Fruit fly (Drosophila melanogaster): Measurements from ENCODE around the gene Vm26Aa.

The Vm26Aa gene

DNA sequence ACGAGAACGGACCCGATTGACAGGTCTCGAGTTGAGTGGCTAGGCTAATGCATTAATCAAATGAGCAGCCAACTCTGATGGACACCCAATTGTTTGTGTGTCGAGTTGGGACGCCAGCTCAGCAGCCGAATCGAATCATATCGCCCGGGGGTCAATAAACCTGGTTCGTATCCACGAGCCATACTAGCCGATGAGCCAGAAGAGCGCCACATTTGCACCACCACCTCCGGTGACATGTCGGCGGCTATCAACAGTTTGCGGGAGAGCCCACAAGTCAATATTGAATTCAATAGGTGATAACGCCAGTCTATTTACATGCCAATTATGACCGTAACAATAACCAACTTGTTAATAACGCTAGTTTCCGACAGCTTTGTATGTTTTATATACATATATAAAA lies 14.0 kb upstream of the Vm26Aa start:
- no peak for TF ChIP-seq h (optimal IDR thresholded peaks at IDR 0.05)
- no peak for TF ChIP-seq insv (optimal IDR thresholded peaks at IDR 0.05)
- no peak for TF ChIP-seq Sin3A (optimal IDR thresholded peaks at IDR 0.05)
- no peak for TF ChIP-seq ttk (optimal IDR thresholded peaks at IDR 0.05)
- no peak for TF ChIP-seq psq (optimal IDR thresholded peaks at IDR 0.05)
- no peak for TF ChIP-seq Myc (optimal IDR thresholded peaks at IDR 0.05)

dm6 chr2L:5972588-5973236 lies 12.6 kb upstream of the Vm26Aa start:
- TF ChIP-seq ttk (optimal IDR thresholded peaks at IDR 0.05) (no peak), Myc (optimal IDR thresholded peaks at IDR 0.05) (no peak), insv (optimal IDR thresholded peaks at IDR 0.05) (no peak), Sin3A (optimal IDR thresholded peaks at IDR 0.05) (no peak), h (optimal IDR thresholded peaks at IDR 0.05) (no peak), psq (optimal IDR thresholded peaks at IDR 0.05) (no peak)

dm6 chr2L:5972005-5972404 lies 11.9 kb upstream of the Vm26Aa start:
- TF ChIP-seq insv (optimal IDR thresholded peaks at IDR 0.05), result no peak
- TF ChIP-seq Myc (optimal IDR thresholded peaks at IDR 0.05), result no peak
- TF ChIP-seq ttk (optimal IDR thresholded peaks at IDR 0.05), result no peak
- TF ChIP-seq Sin3A (optimal IDR thresholded peaks at IDR 0.05), result no peak
- TF ChIP-seq h (optimal IDR thresholded peaks at IDR 0.05), result no peak
- no peak for TF ChIP-seq psq (optimal IDR thresholded peaks at IDR 0.05)

DNA sequence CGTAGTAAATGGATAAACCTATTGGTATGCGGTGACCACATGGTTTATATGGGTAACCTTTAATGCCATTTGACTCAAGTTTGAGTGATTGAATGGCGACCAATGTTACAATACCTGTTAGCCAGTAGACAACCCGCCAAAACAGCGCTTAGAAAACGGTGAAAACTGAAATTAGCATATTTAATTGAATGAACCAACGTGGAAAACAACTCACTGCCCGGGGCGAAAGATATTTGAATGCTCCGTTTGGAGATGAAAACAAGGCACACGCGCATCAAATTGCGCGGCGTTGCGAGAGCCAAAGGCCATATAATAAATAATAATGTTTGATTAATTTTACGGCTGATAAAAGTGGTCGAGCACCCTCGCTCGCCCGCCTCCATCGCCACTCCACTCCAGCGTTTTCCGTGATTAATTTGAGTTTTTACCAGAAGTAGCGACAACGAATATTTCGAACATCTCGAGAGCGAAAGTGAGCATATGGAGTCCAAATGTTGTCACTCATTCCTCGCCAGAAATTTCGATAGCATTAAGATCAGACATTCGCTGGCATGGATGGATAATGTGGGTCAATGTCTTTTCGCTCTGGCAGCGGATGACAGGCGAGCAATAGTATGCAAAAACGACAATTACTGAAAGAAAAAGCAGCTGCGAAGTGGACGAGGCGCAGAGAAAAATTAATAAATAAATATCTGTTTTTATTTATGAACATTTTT lies 11.1 kb upstream of the Vm26Aa start:
- TF ChIP-seq psq (optimal IDR thresholded peaks at IDR 0.05), result no peak
- no peak for TF ChIP-seq ttk (optimal IDR thresholded peaks at IDR 0.05)
- TF ChIP-seq h (optimal IDR thresholded peaks at IDR 0.05), result no peak
- TF ChIP-seq Sin3A (optimal IDR thresholded peaks at IDR 0.05), result no peak
- TF ChIP-seq Myc (optimal IDR thresholded peaks at IDR 0.05), result no peak
- no peak for TF ChIP-seq insv (optimal IDR thresholded peaks at IDR 0.05)

- TF ChIP-seq Myc (optimal IDR thresholded peaks at IDR 0.05) (no peak), psq (optimal IDR thresholded peaks at IDR 0.05) (no peak), insv (optimal IDR thresholded peaks at IDR 0.05) (no peak), Sin3A (optimal IDR thresholded peaks at IDR 0.05) (no peak), ttk (optimal IDR thresholded peaks at IDR 0.05) (no peak), h (optimal IDR thresholded peaks at IDR 0.05) (no peak)
These were observed 9.4 kb upstream of the Vm26Aa start, which contains the start of gene Ucp4B for dm6 chr2L:5969559-5969958. Ucp4B (plus strand) TSS chr2L:5969859.

DNA sequence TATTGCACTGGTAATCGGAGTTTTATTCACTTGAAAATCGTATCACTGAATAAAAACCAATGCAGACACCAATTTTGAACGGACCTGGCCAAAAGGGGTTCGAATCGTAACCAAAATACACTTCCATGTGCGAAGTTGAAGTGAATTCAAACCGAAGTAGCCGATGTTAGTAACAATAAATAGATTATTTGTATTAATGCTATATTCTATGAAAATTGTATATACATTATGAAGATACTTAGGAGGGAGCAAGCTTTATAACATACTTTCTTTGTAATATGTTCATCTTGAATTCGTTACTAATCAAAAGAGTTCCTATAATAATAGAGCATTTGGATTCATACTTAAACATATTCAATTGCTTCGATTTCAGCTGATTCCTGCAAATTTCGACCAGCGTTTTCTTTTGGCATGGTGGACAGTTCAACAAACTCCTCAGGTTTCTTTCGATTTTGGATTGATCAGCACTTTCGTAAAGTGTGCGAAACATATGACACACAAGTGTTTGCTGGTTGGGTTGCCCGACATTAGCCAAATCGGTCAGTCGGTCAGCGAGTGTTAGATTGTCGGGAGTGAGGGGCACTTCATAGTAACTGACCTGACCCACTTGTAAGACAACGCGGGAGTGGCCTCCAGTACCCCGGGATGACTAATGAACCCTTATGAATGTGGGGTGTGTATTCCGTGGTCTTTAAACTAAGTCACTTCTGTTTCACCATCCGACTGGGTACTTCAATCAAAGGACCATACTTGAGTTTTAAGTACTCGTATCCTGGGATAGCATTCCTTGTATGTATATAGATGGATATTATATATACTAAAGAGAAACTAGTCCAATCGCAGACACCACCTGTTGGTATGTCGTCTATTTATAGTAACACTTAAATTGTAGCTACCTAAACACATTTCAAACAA lies 7.8 kb upstream of the Vm26Aa start, which contains the start of the genes CG13992 and Ucp4C:
TSS of gene CG13992 (minus strand) at position 51 of the 915 bp plus-strand sequence.
TSS of gene Ucp4C (plus strand) at position 865 of the 915 bp plus-strand sequence.
- no peak for TF ChIP-seq Myc (optimal IDR thresholded peaks at IDR 0.05)
- TF ChIP-seq psq (optimal IDR thresholded peaks at IDR 0.05), result no peak
- no peak for TF ChIP-seq ttk (optimal IDR thresholded peaks at IDR 0.05)
- TF ChIP-seq Sin3A (optimal IDR thresholded peaks at IDR 0.05), result no peak
- no peak for TF ChIP-seq h (optimal IDR thresholded peaks at IDR 0.05)
- no peak for TF ChIP-seq insv (optimal IDR thresholded peaks at IDR 0.05)

DNA sequence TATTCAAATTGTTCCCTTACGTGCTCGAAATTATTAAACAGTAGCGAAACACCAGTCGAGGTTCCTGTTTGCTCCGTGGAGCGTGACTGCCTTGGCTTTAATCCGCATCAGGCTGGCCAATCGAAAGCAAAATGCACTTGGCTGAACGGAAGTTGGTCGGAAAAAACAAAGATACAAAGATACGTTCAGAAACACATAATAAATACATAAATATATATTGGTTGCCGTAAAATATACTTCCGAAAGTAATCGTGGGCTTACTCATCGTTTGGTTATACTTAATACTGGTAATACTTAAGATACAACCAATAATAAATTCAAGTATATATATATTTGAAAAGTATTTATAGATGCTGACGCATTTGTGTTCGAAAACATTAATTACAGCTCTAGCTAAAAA lies 4.7 kb upstream of the Vm26Aa start, which contains the start of gene psd:
TSS of gene psd (minus strand) at position 101 of the 400 bp plus-strand sequence.
- TF ChIP-seq h (optimal IDR thresholded peaks at IDR 0.05) (no peak), Myc (optimal IDR thresholded peaks at IDR 0.05) (no peak), psq (optimal IDR thresholded peaks at IDR 0.05) (no peak), Sin3A (optimal IDR thresholded peaks at IDR 0.05) (no peak), insv (optimal IDR thresholded peaks at IDR 0.05) (no peak), ttk (optimal IDR thresholded peaks at IDR 0.05) (no peak)

- TF ChIP-seq psq (optimal IDR thresholded peaks at IDR 0.05) (no peak), Sin3A (optimal IDR thresholded peaks at IDR 0.05) (no peak), insv (optimal IDR thresholded peaks at IDR 0.05) (no peak), h (optimal IDR thresholded peaks at IDR 0.05) (no peak), Myc (optimal IDR thresholded peaks at IDR 0.05) (no peak), ttk (optimal IDR thresholded peaks at IDR 0.05) (no peak)
These were observed 4.1 kb upstream of the Vm26Aa start for dm6 chr2L:5964211-5964610.

DNA sequence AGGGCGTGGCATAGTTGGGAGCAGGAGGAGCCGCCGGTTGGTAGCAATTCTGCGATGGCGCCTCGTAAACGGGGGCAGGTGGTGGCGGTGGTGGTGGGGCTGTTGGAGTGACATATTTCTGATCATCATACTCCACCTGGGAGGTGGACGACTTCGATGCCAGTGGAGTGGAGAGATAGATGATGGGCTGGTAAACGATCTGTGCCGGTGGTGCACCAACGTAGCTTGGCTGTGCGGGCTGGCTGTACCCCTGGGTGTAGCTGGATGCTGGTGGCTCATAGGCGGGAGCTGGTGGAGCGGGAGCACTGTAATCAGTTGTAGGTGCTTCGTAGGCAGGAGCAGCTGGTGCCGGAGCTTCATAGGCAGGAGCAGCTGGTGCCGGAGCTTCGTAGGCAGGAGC lies 3.1 kb upstream of the Vm26Aa start:
- TF ChIP-seq h (optimal IDR thresholded peaks at IDR 0.05), result no peak
- no peak for TF ChIP-seq psq (optimal IDR thresholded peaks at IDR 0.05)
- TF ChIP-seq Sin3A (optimal IDR thresholded peaks at IDR 0.05), result no peak
- no peak for TF ChIP-seq ttk (optimal IDR thresholded peaks at IDR 0.05)
- TF ChIP-seq insv (optimal IDR thresholded peaks at IDR 0.05), result no peak
- TF ChIP-seq Myc (optimal IDR thresholded peaks at IDR 0.05), result no peak

- TF ChIP-seq insv (optimal IDR thresholded peaks at IDR 0.05), result no peak
- TF ChIP-seq Myc (optimal IDR thresholded peaks at IDR 0.05), result no peak
- TF ChIP-seq ttk (optimal IDR thresholded peaks at IDR 0.05), result no peak
- no peak for TF ChIP-seq psq (optimal IDR thresholded peaks at IDR 0.05)
- TF ChIP-seq Sin3A (optimal IDR thresholded peaks at IDR 0.05), result no peak
- TF ChIP-seq h (optimal IDR thresholded peaks at IDR 0.05), result no peak
These were observed 1.2 kb upstream of the Vm26Aa start for dm6 chr2L:5961169-5961918.
